Worm (Caenorhabditis elegans): ENCODE measurements around the gene cal-8.

DNA sequence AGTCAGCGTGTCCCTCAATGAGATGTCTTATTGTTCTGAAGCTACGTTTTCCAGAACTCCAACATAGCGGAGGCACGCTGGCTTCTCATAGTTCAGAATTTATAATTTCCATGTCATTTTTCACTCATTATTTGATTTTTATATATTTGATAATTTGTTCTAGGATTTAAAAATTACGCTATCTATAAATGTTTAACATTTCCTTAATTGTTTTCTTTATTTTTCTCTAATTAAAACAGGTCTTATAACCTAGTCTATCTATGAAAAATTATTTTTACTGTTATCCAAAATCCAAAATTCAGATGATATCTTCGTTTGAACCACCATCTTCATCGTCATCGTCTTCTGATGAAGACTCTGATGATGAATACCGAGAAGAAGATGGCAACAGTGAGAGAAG lies 3.5 kb downstream of the cal-8 start, which contains the start of gene F56D1.1:
- no peak for TF ChIP-seq fkh-10 (GFP tag; optimal IDR thresholded peaks at IDR 0.05)
- no peak for TF ChIP-seq mdl-1 (tag; optimal IDR thresholded peaks at IDR 0.05)
- no peak for TF ChIP-seq zag-1 (tag; optimal IDR thresholded peaks at IDR 0.05)
- no peak for TF ChIP-seq lin-39 (tag; optimal IDR thresholded peaks at IDR 0.05)
- no peak for TF ChIP-seq ceh-82 (tag; optimal IDR thresholded peaks at IDR 0.05)

Measured in whole organism, L3 larva.